Fruit fly (Drosophila melanogaster) whole organism, prepupa: ENCODE measurements around the gene sick.

Experiments used
- Blimp-1 ChIP-seq: fragments of 200-800 bp; sonication (Bioruptor generic); optimal IDR thresholded peaks from 3 replicates; lab custom pipeline; 2017; ENCODE audit warnings: missing biosample characterization, missing genetic modification characterization, mild to moderate bottlenecking, moderate library complexity, missing genetic modification reagents
- CG10669 ChIP-seq: fragments of 200-800 bp; sonication (Bioruptor generic); optimal IDR thresholded peaks from 3 replicates; lab custom pipeline; 2018; ENCODE audit warnings: missing biosample characterization, mild to moderate bottlenecking, missing genetic modification characterization, moderate library complexity
- CG11762 ChIP-seq: fragments of 200-800 bp; sonication (Bioruptor generic); optimal IDR thresholded peaks from 3 replicates; lab custom pipeline; 2016; ENCODE audit warnings: missing biosample characterization, missing genetic modification characterization; ENCODE audit not compliant: insufficient read depth
- CG15336 ChIP-seq: fragments of 200-800 bp; sonication (Bioruptor generic); IDR thresholded peaks from 2 replicates; pipeline ENCODE4 v1.3.6; 2022; ENCODE audit warnings: missing biosample characterization, missing genetic modification characterization
- CG1621 ChIP-seq: fragments of 200-800 bp; sonication (Bioruptor generic); optimal IDR thresholded peaks from 3 replicates; lab custom pipeline; 2018; ENCODE audit warnings: missing biosample characterization, mild to moderate bottlenecking, missing genetic modification characterization
- CG16779 ChIP-seq: fragments of 200-800 bp; sonication (Bioruptor generic); optimal IDR thresholded peaks from 3 replicates; lab custom pipeline; 2017; ENCODE audit warnings: missing biosample characterization, mild to moderate bottlenecking, missing genetic modification characterization
- CG32006 ChIP-seq: fragments of 200-800 bp; sonication (Bioruptor generic); optimal IDR thresholded peaks from 3 replicates; lab custom pipeline; 2017; ENCODE audit warnings: missing biosample characterization, mild to moderate bottlenecking, missing genetic modification characterization
- CG34406 ChIP-seq: fragments of 200-800 bp; sonication (Bioruptor generic); optimal IDR thresholded peaks from 3 replicates; lab custom pipeline; 2016; ENCODE audit warnings: missing biosample characterization, missing genetic modification characterization
- CG4318 ChIP-seq: fragments of 200-800 bp; sonication (Bioruptor generic); optimal IDR thresholded peaks from 3 replicates; lab custom pipeline; 2017; ENCODE audit warnings: missing biosample characterization, mild to moderate bottlenecking, missing genetic modification characterization
- CG6163 ChIP-seq: fragments of 200-800 bp; sonication (Bioruptor generic); IDR thresholded peaks from 3 replicates; pipeline ENCODE4 v1.3.6; 2022; ENCODE audit warnings: missing biosample characterization, missing genetic modification characterization
- CG6276 ChIP-seq: fragments of 200-800 bp; sonication (Bioruptor generic); optimal IDR thresholded peaks from 2 replicates; lab custom pipeline; 2017; ENCODE audit warnings: missing biosample characterization, mild to moderate bottlenecking, missing genetic modification characterization
- CG6792 ChIP-seq: fragments of 200-800 bp; sonication (Bioruptor generic); optimal IDR thresholded peaks from 3 replicates; lab custom pipeline; 2016; ENCODE audit warnings: missing biosample characterization, missing genetic modification characterization
- CG7368 ChIP-seq: fragments of 200-800 bp; sonication (Bioruptor generic); optimal IDR thresholded peaks from 3 replicates; lab custom pipeline; 2016; ENCODE audit warnings: missing biosample characterization, missing genetic modification characterization
- CG8119 ChIP-seq: fragments of 200-800 bp; sonication (Bioruptor generic); IDR thresholded peaks from 3 replicates; pipeline ENCODE4 v1.3.6; 2022; ENCODE audit warnings: missing biosample characterization, missing genetic modification characterization
- CG8632 ChIP-seq: fragments of 200-800 bp; sonication (Bioruptor generic); optimal IDR thresholded peaks from 3 replicates; lab custom pipeline; 2016; ENCODE audit warnings: missing biosample characterization, missing genetic modification characterization
- CG9139 ChIP-seq: fragments of 200-800 bp; sonication (Bioruptor generic); optimal IDR thresholded peaks from 3 replicates; lab custom pipeline; 2017; ENCODE audit warnings: missing biosample characterization, mild to moderate bottlenecking, missing genetic modification characterization
- Eip75B ChIP-seq: fragments of 200-800 bp; sonication (Bioruptor generic); optimal IDR thresholded peaks from 3 replicates; lab custom pipeline; 2016; ENCODE audit warnings: missing biosample characterization, missing genetic modification characterization
- Eip93F ChIP-seq: fragments of 200-800 bp; sonication (Bioruptor generic); optimal IDR thresholded peaks from 2 replicates; lab custom pipeline; 2016; ENCODE audit warnings: missing biosample characterization, mild to moderate bottlenecking, missing genetic modification characterization
- Ets21C ChIP-seq: fragments of 200-800 bp; sonication (Bioruptor generic); optimal IDR thresholded peaks from 3 replicates; lab custom pipeline; 2016; ENCODE audit warnings: missing biosample characterization, missing genetic modification characterization
- Ets96B ChIP-seq: fragments of 200-800 bp; optimal IDR thresholded peaks from 2 replicates; lab custom pipeline; 2019; ENCODE audit warnings: missing biosample characterization, mild to moderate bottlenecking, missing genetic modification characterization, moderate library complexity
- Gug ChIP-seq: fragments of 200-800 bp; sonication (Bioruptor generic); IDR thresholded peaks from 2 replicates; pipeline ENCODE4 v1.3.6; 2022; ENCODE audit warnings: missing biosample characterization, missing genetic modification characterization
- Hr39 ChIP-seq: fragments of 200-800 bp; sonication (Bioruptor generic); optimal IDR thresholded peaks from 2 replicates; lab custom pipeline; 2016; ENCODE audit warnings: missing biosample characterization, missing genetic modification characterization
- Hr4 ChIP-seq: fragments of 200-800 bp; sonication (Bioruptor generic); optimal IDR thresholded peaks from 3 replicates; lab custom pipeline; 2016; ENCODE audit warnings: missing biosample characterization, missing genetic modification characterization
- Lpt ChIP-seq: fragments of 200-800 bp; sonication (Bioruptor generic); optimal IDR thresholded peaks from 3 replicates; lab custom pipeline; 2016; ENCODE audit warnings: missing biosample characterization, missing genetic modification characterization
- Met ChIP-seq: fragments of 200-800 bp; sonication (Bioruptor generic); optimal IDR thresholded peaks from 3 replicates; lab custom pipeline; 2016; ENCODE audit warnings: missing biosample characterization, missing genetic modification characterization
- Smox ChIP-seq: fragments of 200-800 bp; sonication (Bioruptor generic); optimal IDR thresholded peaks from 3 replicates; lab custom pipeline; 2016; ENCODE audit warnings: missing biosample characterization, missing genetic modification characterization
- Sox102F ChIP-seq: fragments of 200-800 bp; sonication (Bioruptor generic); optimal IDR thresholded peaks from 2 replicates; lab custom pipeline; 2016; ENCODE audit warnings: missing biosample characterization, mild to moderate bottlenecking, missing genetic modification characterization
- Sox14 ChIP-seq: fragments of 200-800 bp; sonication (Bioruptor generic); optimal IDR thresholded peaks from 3 replicates; lab custom pipeline; 2016; ENCODE audit warnings: missing biosample characterization, missing genetic modification characterization
- achi ChIP-seq: fragments of 200-800 bp; sonication (Bioruptor generic); optimal IDR thresholded peaks from 3 replicates; lab custom pipeline; 2016; ENCODE audit warnings: missing biosample characterization, missing genetic modification characterization
- acj6 ChIP-seq: fragments of 200-800 bp; sonication (Bioruptor generic); optimal IDR thresholded peaks from 3 replicates; lab custom pipeline; 2016; ENCODE audit warnings: missing biosample characterization, missing genetic modification characterization
- dac ChIP-seq: fragments of 200-800 bp; sonication (Bioruptor generic); optimal IDR thresholded peaks from 2 replicates; lab custom pipeline; 2017; ENCODE audit warnings: missing biosample characterization, mild to moderate bottlenecking, missing genetic modification characterization
- dsx ChIP-seq: fragments of 200-800 bp; optimal IDR thresholded peaks from 3 replicates; lab custom pipeline; 2019; ENCODE audit warnings: missing biosample characterization, mild to moderate bottlenecking, missing genetic modification characterization, moderate library complexity; ENCODE audit not compliant: poor library complexity, severe bottlenecking
- esn ChIP-seq: fragments of 200-800 bp; sonication (Bioruptor generic); optimal IDR thresholded peaks from 2 replicates; lab custom pipeline; 2016; ENCODE audit warnings: missing biosample characterization, mild to moderate bottlenecking, missing genetic modification characterization, moderate library complexity
- fd59A ChIP-seq: fragments of 200-800 bp; sonication (Bioruptor generic); optimal IDR thresholded peaks from 2 replicates; lab custom pipeline; 2017; ENCODE audit warnings: missing biosample characterization, mild to moderate bottlenecking, missing genetic modification characterization, missing genetic modification reagents
- fd85E ChIP-seq: fragments of 200-800 bp; sonication (Bioruptor generic); optimal IDR thresholded peaks from 3 replicates; lab custom pipeline; 2016; ENCODE audit warnings: missing biosample characterization, missing genetic modification characterization
- fkh ChIP-seq: fragments of 200-800 bp; sonication (Bioruptor generic); optimal IDR thresholded peaks from 3 replicates; lab custom pipeline; 2017; ENCODE audit warnings: missing biosample characterization, mild to moderate bottlenecking, missing genetic modification characterization, moderate library complexity
- pdm3 ChIP-seq: fragments of 200-800 bp; sonication (Bioruptor generic); optimal IDR thresholded peaks from 3 replicates; lab custom pipeline; 2016; ENCODE audit warnings: missing biosample characterization, missing genetic modification characterization
- salr ChIP-seq, 2 experiments: fragments of 200-800 bp; sonication (Bioruptor generic); optimal IDR thresholded peaks; 3 replicates each; lab custom pipeline; 2016 to 2018; ENCODE audit warnings: missing biosample characterization in 2 of 2, missing genetic modification characterization in 2 of 2, mild to moderate bottlenecking in 1 of 2
- ss ChIP-seq, 2 experiments: fragments of 200-800 bp; sonication (Bioruptor generic); optimal IDR thresholded peaks; 2 replicates in 1 of 2; 3 replicates in 1 of 2; lab custom pipeline; 2017 to 2018; ENCODE audit warnings: mild to moderate bottlenecking in 2 of 2, missing biosample characterization in 2 of 2, missing genetic modification characterization in 2 of 2, moderate library complexity in 1 of 2
- svp ChIP-seq: fragments of 200-800 bp; sonication (Bioruptor generic); peaks from one replicate; lab custom pipeline; 2016; ENCODE audit warnings: missing biosample characterization, missing genetic modification characterization
- vri ChIP-seq: fragments of 200-800 bp; sonication (Bioruptor generic); optimal IDR thresholded peaks from 3 replicates; lab custom pipeline; 2016; ENCODE audit warnings: missing biosample characterization, mild to moderate bottlenecking, missing genetic modification characterization

The sick gene

DNA sequence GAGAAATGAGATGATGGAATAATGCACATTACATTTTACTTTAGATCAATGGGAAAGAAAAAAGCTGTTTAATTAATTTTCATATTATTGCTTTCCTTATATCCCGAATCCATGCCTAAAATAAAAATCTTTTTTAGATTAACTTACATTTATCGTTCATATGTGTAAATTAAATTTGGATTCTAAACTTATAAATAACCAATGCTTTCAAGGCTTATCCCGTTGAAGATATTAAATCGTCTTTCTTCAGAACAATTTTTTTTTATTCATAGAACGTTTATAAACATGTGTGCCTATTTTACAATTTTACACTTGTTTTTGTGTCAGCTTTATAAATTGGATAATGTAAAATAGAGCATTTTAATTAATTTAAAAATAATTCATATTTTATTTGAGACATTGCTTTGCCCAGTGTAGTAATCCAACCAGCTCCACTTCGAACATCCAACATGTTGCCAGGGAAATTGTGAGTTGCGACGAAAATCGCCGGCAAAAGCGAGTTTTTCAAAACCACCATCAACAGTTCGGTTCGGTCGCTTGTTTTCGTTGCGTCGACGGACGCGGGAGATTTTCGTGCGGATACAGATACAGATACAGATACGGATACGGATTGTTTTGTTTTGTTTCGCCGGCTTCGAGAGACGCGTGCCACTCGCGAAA, 99.5 kb downstream of the sick start (continued):
- TF ChIP-seq CG4318 (GFP tag; lab: Kevin White, UChicago), result peak; percentile 90
- peak; percentile 26 to 75 for TF ChIP-seq ss (GFP tag; optimal IDR thresholded peaks at IDR 0.05; lab: Kevin White, UChicago)
- peak; percentile 80 for TF ChIP-seq CG11762 (GFP tag; lab: Kevin White, UChicago)
- TF ChIP-seq esn, result peak; percentile 87
- peak; percentile 88 for TF ChIP-seq achi (GFP tag; lab: Kevin White, UChicago)
- TF ChIP-seq Ets96B (tag; lab: Kevin White, UChicago), result peak; percentile 82
- peak; percentile 95 for TF ChIP-seq CG32006 (GFP tag; lab: Kevin White, UChicago)
- peak; percentile 75 for TF ChIP-seq CG10669 (GFP tag; lab: Kevin White, UChicago)
- peak; percentile 59; the same call in 1 of the 2 replicates for TF ChIP-seq Gug (GFP tag; lab: Robert Waterston, UW)
- TF ChIP-seq fkh, result peak; percentile 28
- TF ChIP-seq Met (GFP tag; lab: Kevin White, UChicago), result peak; percentile 78
- TF ChIP-seq vri (GFP tag; lab: Kevin White, UChicago), result no peak
- TF ChIP-seq fd85E, result no peak
- peak; percentile 64 for TF ChIP-seq Sox14 (GFP tag; lab: Kevin White, UChicago)
- peak; percentile 40 for TF ChIP-seq Hr39 (GFP tag; lab: Kevin White, UChicago)
- TF ChIP-seq Hr4 (GFP tag; lab: Kevin White, UChicago), result peak; percentile 88
- TF ChIP-seq CG9139 (GFP tag; lab: Kevin White, UChicago), result peak; percentile 10
- TF ChIP-seq Blimp-1 (GFP tag; lab: Kevin White, UChicago), result peak; percentile 35
- peak; percentile 74 for TF ChIP-seq Smox (GFP tag; lab: Kevin White, UChicago)
- TF ChIP-seq fd59A (GFP tag; lab: Kevin White, UChicago), result peak; percentile 71
- peak; percentile 67 for TF ChIP-seq CG1621 (tag; lab: Kevin White, UChicago)
- TF ChIP-seq dac (GFP tag; lab: Kevin White, UChicago), result peak; percentile 56
- TF ChIP-seq CG15336, result peak; percentile 76
- TF ChIP-seq CG8119, result peak; percentile 87
- TF ChIP-seq Sox102F (GFP tag; lab: Kevin White, UChicago), result peak; percentile 4
- TF ChIP-seq acj6 (GFP tag; lab: Kevin White, UChicago), result peak; percentile 88
- peak; percentile 86 for TF ChIP-seq CG34406
- TF ChIP-seq CG6276 (GFP tag; lab: Kevin White, UChicago), result peak; percentile 87
- TF ChIP-seq CG8632, result peak; percentile 85
- TF ChIP-seq CG6163 (GFP tag; lab: Robert Waterston, UW), result peak; percentile 58; the same call in 2 of the 3 replicates
- peak; percentile 87 for TF ChIP-seq svp (GFP tag; lab: Kevin White, UChicago)
- TF ChIP-seq Eip75B (GFP tag; lab: Kevin White, UChicago), result peak; percentile 70
- peak; percentile 36 for TF ChIP-seq Ets21C (GFP tag; lab: Kevin White, UChicago)
- peak; percentile 83 for TF ChIP-seq CG6792 (GFP tag; lab: Kevin White, UChicago)
- TF ChIP-seq CG16779 (tag; lab: Kevin White, UChicago), result peak; percentile 87
- peak; percentile 78 for TF ChIP-seq Lpt (GFP tag; lab: Kevin White, UChicago)
- peak; percentile 75 for TF ChIP-seq dsx (GFP tag; lab: Kevin White, UChicago)
- peak; percentile 82 for TF ChIP-seq pdm3
- peak; percentile 57 for TF ChIP-seq CG7368
- no peak for TF ChIP-seq Eip93F (GFP tag; lab: Kevin White, UChicago)
- peak; percentile 24 to 96 for TF ChIP-seq salr (GFP tag; optimal IDR thresholded peaks at IDR 0.05; lab: Kevin White, UChicago)
- TF ChIP-seq, all 60 proteins: peak for 55
